Fruit fly (Drosophila melanogaster): ENCODE data around the gene f.

The f gene

DNA sequence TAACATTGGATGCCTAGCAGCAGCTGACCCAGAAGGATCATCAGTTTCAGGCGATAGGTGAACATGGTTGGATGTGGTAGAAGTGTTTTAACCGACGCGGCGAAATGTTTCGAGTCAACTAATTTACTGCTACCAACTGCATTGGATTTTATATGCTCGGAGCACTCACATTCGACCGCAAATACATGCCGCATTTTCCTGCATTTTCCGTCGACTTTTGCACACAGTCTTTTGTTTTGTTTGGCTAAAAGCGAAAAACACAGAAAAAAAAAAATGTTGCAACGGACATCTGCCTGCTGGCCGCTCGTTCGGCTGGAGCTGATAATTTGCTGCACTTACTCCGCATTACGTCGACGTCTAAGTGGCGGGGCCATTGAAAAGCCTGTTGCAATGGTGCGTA is 22.8 kb upstream of the f start, which contains the start of gene CG12995:
CG12995 (minus strand) TSS at position 101 of the 400 bp plus-strand sequence.
- TF ChIP-seq Bgb (GFP tag; IDR thresholded peaks at IDR 0.05; ENCODE audit: partially characterized antibody): no peak
- no peak for TF ChIP-seq CG5180 (GFP tag; optimal IDR thresholded peaks at IDR 0.05)
- TF ChIP-seq CG6813 (GFP tag; optimal IDR thresholded peaks at IDR 0.05): no peak
- no peak for TF ChIP-seq CG9215 (GFP tag; IDR thresholded peaks at IDR 0.05)
- TF ChIP-seq CG10431 (GFP tag; optimal IDR thresholded peaks at IDR 0.05): no peak
- TF ChIP-seq Taf1 (GFP tag; IDR thresholded peaks at IDR 0.05): no peak
- TF ChIP-seq Side (GFP tag; optimal IDR thresholded peaks at IDR 0.05): no peak
- TF ChIP-seq Dref (GFP tag; IDR thresholded peaks at IDR 0.05): no peak
- TF ChIP-seq CG2199 (GFP tag; IDR thresholded peaks at IDR 0.05): no peak
- no peak for TF ChIP-seq CG7271 (tag; optimal IDR thresholded peaks at IDR 0.05)
- no peak for TF ChIP-seq ato (GFP tag; IDR thresholded peaks at IDR 0.05; ENCODE audit: partially characterized antibody)

DNA sequence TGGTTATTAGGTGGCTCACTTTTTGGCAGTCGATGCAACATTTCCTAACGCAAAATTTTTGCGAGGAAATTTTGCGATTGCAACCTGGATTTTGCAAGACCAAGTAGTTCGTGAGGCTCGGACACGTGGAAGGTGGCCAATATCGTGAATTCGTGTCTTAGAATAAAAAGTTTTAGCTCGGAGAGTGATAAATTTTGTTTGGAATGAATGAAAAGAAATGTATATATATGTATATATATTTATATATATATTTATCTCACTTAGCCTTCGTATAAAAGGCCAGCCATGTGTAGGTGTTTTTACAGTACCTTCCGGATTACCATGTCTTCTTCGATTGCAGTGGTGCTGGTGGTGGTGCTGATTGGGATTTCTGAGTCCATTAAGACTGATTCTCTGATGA is 20.7 kb upstream of the f start, which contains the start of gene CG18258:
CG18258 (plus strand) TSS at position 301 of the 400 bp plus-strand sequence.
- TF ChIP-seq gcm (GFP tag; optimal IDR thresholded peaks at IDR 0.05): no peak
- TF ChIP-seq CG4424 (GFP tag; optimal IDR thresholded peaks at IDR 0.05): no peak
- TF ChIP-seq CG30431 (GFP tag; optimal IDR thresholded peaks at IDR 0.05): no peak
- TF ChIP-seq CG32532 (GFP tag; IDR thresholded peaks at IDR 0.05): no peak
- no peak for TF ChIP-seq CG10654 (GFP tag; optimal IDR thresholded peaks at IDR 0.05)
- TF ChIP-seq fu2 (GFP tag; optimal IDR thresholded peaks at IDR 0.05): no peak
- TF ChIP-seq CG33557 (GFP tag; optimal IDR thresholded peaks at IDR 0.05): no peak
- TF ChIP-seq Ravus (GFP tag; IDR thresholded peaks at IDR 0.05): no peak
- no peak for TF ChIP-seq CG15696 (tag; optimal IDR thresholded peaks at IDR 0.05)
- TF ChIP-seq ERR (GFP tag; optimal IDR thresholded peaks at IDR 0.05): no peak
- TF ChIP-seq Nf-YC (tag; optimal IDR thresholded peaks at IDR 0.05): no peak
- TF ChIP-seq grn (GFP tag; optimal IDR thresholded peaks at IDR 0.05): no peak
- TF ChIP-seq Taf1 (GFP tag; IDR thresholded peaks at IDR 0.05): no peak

- TF ChIP-seq CG7928 (GFP tag; optimal IDR thresholded peaks at IDR 0.05) (no peak), CG2875 (GFP tag; optimal IDR thresholded peaks at IDR 0.05) (no peak), Xrp1 (GFP tag; IDR thresholded peaks at IDR 0.05) (no peak), CG6854 (GFP tag; optimal IDR thresholded peaks at IDR 0.05) (no peak), ac (GFP tag; optimal IDR thresholded peaks at IDR 0.05) (no peak), CG9215 (GFP tag; IDR thresholded peaks at IDR 0.05) (no peak), aop (GFP tag; IDR thresholded peaks at IDR 0.05) (no peak), CG7963 (GFP tag; IDR thresholded peaks at IDR 0.05; ENCODE audit: partially characterized antibody) (no peak), hkb (optimal IDR thresholded peaks at IDR 0.05) (no peak), hkb (GFP tag; IDR thresholded peaks at IDR 0.05) (no peak), ftz-f1 (GFP tag; optimal IDR thresholded peaks at IDR 0.05) (no peak), CG9932 (GFP tag; IDR thresholded peaks at IDR 0.05) (no peak), rib (GFP tag; IDR thresholded peaks at IDR 0.05) (no peak), CG3407 (GFP tag; optimal IDR thresholded peaks at IDR 0.05) (no peak)
These were observed 17.7 kb upstream of the f start, which contains the start of gene CG5162 for dm6 chrX:17215004-17215403. TSS of gene CG5162 (plus strand) at chrX:17215304.

DNA sequence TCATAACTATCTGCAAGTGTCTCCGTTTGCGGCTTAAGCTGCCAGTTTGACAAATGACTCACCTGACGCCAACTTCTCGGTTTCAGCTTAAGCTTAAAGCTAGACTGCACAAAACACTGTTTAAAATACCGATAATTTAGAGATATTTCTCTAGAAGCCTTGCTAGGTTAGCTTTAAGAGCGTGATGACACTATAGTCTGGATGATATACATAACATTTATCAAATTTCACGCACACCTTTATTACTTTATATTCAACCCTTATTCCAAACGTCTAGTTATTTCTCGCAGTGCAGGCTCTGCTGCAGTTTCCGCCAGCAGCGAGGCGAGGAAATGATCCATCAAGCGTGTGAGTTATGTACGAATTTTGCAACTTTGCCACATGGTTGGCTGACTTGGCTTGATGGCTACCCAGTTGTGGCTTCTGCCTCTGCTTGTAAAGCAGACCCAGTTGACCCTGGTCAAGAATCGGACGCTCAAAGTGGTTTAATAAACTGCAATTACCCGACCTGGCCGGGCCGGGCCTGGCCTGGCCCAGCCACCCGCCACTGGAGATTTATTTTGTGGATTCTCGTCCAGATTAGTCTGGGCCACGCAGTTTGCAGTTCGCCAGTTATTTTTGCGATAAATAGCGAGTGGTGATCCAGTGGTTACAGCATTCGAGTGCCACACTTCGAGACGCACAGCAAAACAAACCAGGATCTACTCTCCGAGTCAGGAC is 14.3 kb upstream of the f start, which contains the start of gene CG12998:
CG12998 (plus strand) TSS at position 436 of the 720 bp plus-strand sequence.
- peak; percentile 34; the same call in 1 of the 2 replicates for TF ChIP-seq Drgx (GFP tag; IDR thresholded peaks at IDR 0.05)
- TF ChIP-seq Hsf (GFP tag; optimal IDR thresholded peaks at IDR 0.05): no peak

Measured in whole organism, embryonic.